Fruit fly (Drosophila melanogaster) whole organism: ENCODE measurements around the gene CG10589.

ENCODE experiments used
- CG8478 ChIP-seq: fragments of >200 bp; optimal IDR thresholded peaks from 2 replicates; lab custom pipeline; 2018; ENCODE audit warnings: inconsistent platforms
- pan ChIP-seq: fragments of >200 bp; optimal IDR thresholded peaks from 2 replicates; lab custom pipeline; 2017
- usp ChIP-seq: fragments of >200 bp; optimal IDR thresholded peaks from 2 replicates; lab custom pipeline; 2017; ENCODE audit warnings: missing biosample characterization, missing genetic modification characterization, mixed read lengths

DNA sequence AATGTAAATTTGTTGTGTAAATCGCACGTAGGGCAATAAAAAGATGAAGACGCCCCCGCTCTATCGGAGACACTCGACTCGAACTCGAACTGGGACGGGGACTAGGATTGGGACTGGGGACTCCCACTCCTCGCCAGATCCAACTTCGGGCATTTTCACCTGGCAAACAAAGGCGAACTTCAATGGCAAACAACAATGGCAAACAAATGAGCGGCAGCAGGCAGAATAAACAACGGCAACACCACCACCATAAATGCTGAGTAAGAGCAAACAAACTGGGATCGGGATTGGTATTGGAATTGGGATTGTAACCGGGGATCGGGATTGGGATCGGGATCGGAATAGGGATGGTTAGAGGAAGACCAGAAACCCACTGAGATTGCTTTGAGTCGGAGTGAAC lies 16.6 kb downstream of the CG10589 start:
- no peak for TF ChIP-seq usp
- no peak for TF ChIP-seq pan (lab: Kevin White, UChicago)
- no peak for TF ChIP-seq CG8478 (lab: Kevin White, UChicago)
